Fruit fly (Drosophila melanogaster) whole organism, embryonic: Measurements from ENCODE around the gene CG5902.

Experiments used
- Atf-2 ChIP-seq: fragments of 200-800 bp; sonication (Bioruptor generic); optimal IDR thresholded peaks from 2 replicates; lab custom pipeline; 2016; ENCODE audit warnings: missing biosample characterization, missing genetic modification characterization
- B-H1 ChIP-seq: fragments of 200-800 bp; sonication (Bioruptor generic); IDR thresholded peaks from 3 replicates; pipeline ENCODE4 v1.3.6; 2022; ENCODE audit warnings: missing biosample characterization, missing genetic modification characterization
- CG10147 ChIP-seq: fragments of 200-800 bp; sonication (Bioruptor generic); optimal IDR thresholded peaks from 2 replicates; lab custom pipeline; 2019; ENCODE audit warnings: missing biosample characterization, mild to moderate bottlenecking, missing genetic modification characterization, moderate library complexity
- CG11093 ChIP-seq: fragments of 200-800 bp; sonication (Bioruptor generic); IDR thresholded peaks from 3 replicates; pipeline ENCODE4 v1.3.6; 2022; ENCODE audit warnings: missing biosample characterization, missing genetic modification characterization
- CG12071 ChIP-seq: fragments of 200-800 bp; sonication (Bioruptor generic); optimal IDR thresholded peaks from 3 replicates; lab custom pipeline; 2018; ENCODE audit warnings: missing biosample characterization, mild to moderate bottlenecking, missing genetic modification characterization
- CG14441 ChIP-seq: fragments of 200-800 bp; sonication (Bioruptor generic); IDR thresholded peaks from 2 replicates; pipeline ENCODE4 v1.3.6; 2022; ENCODE audit warnings: missing biosample characterization, missing genetic modification characterization
- CG14860 ChIP-seq: fragments of 200-800 bp; sonication (Bioruptor generic); IDR thresholded peaks from 3 replicates; pipeline ENCODE4 v1.3.6; 2022; ENCODE audit warnings: missing biosample characterization, missing genetic modification characterization; ENCODE audit not compliant: partially characterized antibody
- CG1529 ChIP-seq: fragments of 200-800 bp; sonication (Bioruptor generic); optimal IDR thresholded peaks from 3 replicates; lab custom pipeline; 2018; ENCODE audit warnings: missing biosample characterization, missing genetic modification characterization
- CG15479 ChIP-seq: fragments of 200-800 bp; sonication (Bioruptor generic); optimal IDR thresholded peaks from 3 replicates; lab custom pipeline; 2019; ENCODE audit warnings: missing biosample characterization, mild to moderate bottlenecking, missing genetic modification characterization, moderate library complexity
- CG17186 ChIP-seq: fragments of 200-800 bp; sonication (Bioruptor generic); optimal IDR thresholded peaks from 3 replicates; lab custom pipeline; 2017; ENCODE audit warnings: missing biosample characterization, missing genetic modification reagents, missing genetic modification characterization
- CG17328 ChIP-seq: fragments of 200-800 bp; sonication (Bioruptor generic); IDR thresholded peaks from 2 replicates; pipeline ENCODE4 v1.3.6; 2022; ENCODE audit warnings: missing biosample characterization, missing genetic modification characterization
- CG17385 ChIP-seq: fragments of 200-800 bp; sonication (Bioruptor generic); optimal IDR thresholded peaks from 3 replicates; lab custom pipeline; 2018; ENCODE audit warnings: missing biosample characterization, mild to moderate bottlenecking, missing genetic modification characterization
- CG2199 ChIP-seq: fragments of 200-800 bp; sonication (Bioruptor generic); IDR thresholded peaks from 3 replicates; pipeline ENCODE4 v1.3.6; 2022; ENCODE audit warnings: missing biosample characterization, missing genetic modification characterization
- CG30431 ChIP-seq: fragments of 200-800 bp; sonication (Bioruptor generic); optimal IDR thresholded peaks from 2 replicates; lab custom pipeline; 2017; ENCODE audit warnings: missing biosample characterization, missing genetic modification characterization
- CG31365 ChIP-seq: fragments of 200-800 bp; sonication (Bioruptor generic); optimal IDR thresholded peaks from 2 replicates; lab custom pipeline; 2018; ENCODE audit warnings: missing biosample characterization, mild to moderate bottlenecking, missing genetic modification characterization
- CG31388 ChIP-seq: fragments of 200-800 bp; sonication (Bioruptor generic); optimal IDR thresholded peaks from 2 replicates; lab custom pipeline; 2016; ENCODE audit warnings: missing biosample characterization, missing genetic modification characterization
- CG34422 ChIP-seq: fragments of 200-800 bp; sonication (Bioruptor generic); IDR thresholded peaks from 3 replicates; pipeline ENCODE4 v1.3.6; 2022; ENCODE audit warnings: missing biosample characterization, missing genetic modification characterization
- CG4360 ChIP-seq: fragments of 200-800 bp; sonication (Bioruptor generic); IDR thresholded peaks from 2 replicates; pipeline ENCODE4 v1.3.6; 2022; ENCODE audit warnings: missing biosample characterization, missing genetic modification characterization
- CG7963 ChIP-seq: fragments of 200-800 bp; sonication (Bioruptor generic); IDR thresholded peaks from 3 replicates; pipeline ENCODE4 v1.3.6; 2022; ENCODE audit warnings: missing biosample characterization, missing genetic modification characterization; ENCODE audit not compliant: partially characterized antibody
- CG8388 ChIP-seq: fragments of 200-800 bp; sonication (Bioruptor generic); optimal IDR thresholded peaks from 2 replicates; lab custom pipeline; 2019; ENCODE audit warnings: missing biosample characterization, mild to moderate bottlenecking, missing genetic modification characterization, moderate library complexity
- CG8944 ChIP-seq: fragments of 200-800 bp; sonication (Bioruptor generic); optimal IDR thresholded peaks from 3 replicates; lab custom pipeline; 2016; ENCODE audit warnings: missing biosample characterization, missing genetic modification characterization
- Camta ChIP-seq: fragments of 200-800 bp; sonication (Bioruptor generic); optimal IDR thresholded peaks from 2 replicates; lab custom pipeline; 2016; ENCODE audit warnings: missing biosample characterization, missing genetic modification characterization
- CoRest ChIP-seq: fragments of 200-800 bp; sonication (Bioruptor generic); optimal IDR thresholded peaks from 3 replicates; lab custom pipeline; 2018; ENCODE audit warnings: missing biosample characterization, mild to moderate bottlenecking, missing genetic modification characterization, moderate library complexity
- Doc2 ChIP-seq: fragments of 200-800 bp; sonication (Bioruptor generic); IDR thresholded peaks from 2 replicates; pipeline ENCODE4 v1.3.6; 2022; ENCODE audit warnings: missing biosample characterization, missing genetic modification characterization
- Ets65A ChIP-seq: fragments of 200-800 bp; sonication (Bioruptor generic); peaks from one replicate; lab custom pipeline; 2016; ENCODE audit warnings: missing biosample characterization, missing genetic modification characterization
- Ets97D ChIP-seq: fragments of 200-800 bp; sonication (Bioruptor generic); optimal IDR thresholded peaks from 3 replicates; lab custom pipeline; 2016; ENCODE audit warnings: missing biosample characterization, missing genetic modification characterization
- Gsc ChIP-seq: fragments of 200-800 bp; sonication (Bioruptor generic); IDR thresholded peaks from 2 replicates; pipeline ENCODE4 v1.3.6; 2022; ENCODE audit warnings: missing biosample characterization, missing genetic modification characterization
- H2.0 ChIP-seq: fragments of 200-800 bp; sonication (Bioruptor generic); IDR thresholded peaks from 2 replicates; pipeline ENCODE4 v1.3.6; 2022; ENCODE audit warnings: missing biosample characterization, missing genetic modification characterization
- HLH4C ChIP-seq: fragments of 200-800 bp; sonication (Bioruptor generic); IDR thresholded peaks from 3 replicates; pipeline ENCODE4 v1.3.6; 2022; ENCODE audit warnings: missing biosample characterization, missing genetic modification characterization; ENCODE audit not compliant: partially characterized antibody
- Hmx ChIP-seq: fragments of 200-800 bp; sonication (Bioruptor generic); optimal IDR thresholded peaks from 2 replicates; lab custom pipeline; 2016; ENCODE audit warnings: missing biosample characterization, missing genetic modification characterization
- Med ChIP-seq: fragments of 200-800 bp; sonication (Bioruptor generic); peaks from one replicate; lab custom pipeline; 2016; ENCODE audit warnings: missing biosample characterization, missing genetic modification characterization, mild to moderate bottlenecking, inconsistent platforms, moderate library complexity
- NK7.1 ChIP-seq: fragments of 200-800 bp; sonication (Bioruptor generic); optimal IDR thresholded peaks from 3 replicates; lab custom pipeline; 2016; ENCODE audit warnings: missing biosample characterization, missing genetic modification characterization
- Oaz ChIP-seq: fragments of 200-800 bp; sonication (Bioruptor generic); IDR thresholded peaks from 2 replicates; pipeline ENCODE4 v1.3.6; 2022; ENCODE audit warnings: missing biosample characterization, missing genetic modification characterization
- Spps ChIP-seq: fragments of 200-800 bp; sonication (Bioruptor generic); optimal IDR thresholded peaks from 2 replicates; lab custom pipeline; 2018; ENCODE audit warnings: missing biosample characterization, mild to moderate bottlenecking, missing genetic modification characterization
- ap ChIP-seq: fragments of 200-800 bp; sonication (Bioruptor generic); IDR thresholded peaks from 2 replicates; pipeline ENCODE4 v1.3.6; 2022; ENCODE audit warnings: missing biosample characterization, missing genetic modification characterization
- ci ChIP-seq: fragments of 200-800 bp; sonication (Bioruptor generic); IDR thresholded peaks from 3 replicates; pipeline ENCODE4 v1.3.6; 2022; ENCODE audit warnings: missing biosample characterization, missing genetic modification characterization
- emc ChIP-seq: fragments of 200-800 bp; sonication (Bioruptor generic); optimal IDR thresholded peaks from 2 replicates; lab custom pipeline; 2016; ENCODE audit warnings: missing biosample characterization, missing genetic modification characterization
- en ChIP-seq: fragments of 200-800 bp; sonication (Bioruptor generic); optimal IDR thresholded peaks from 2 replicates; lab custom pipeline; 2016; ENCODE audit warnings: missing biosample characterization, missing genetic modification characterization
- knrl ChIP-seq: fragments of 200-800 bp; sonication (Bioruptor generic); IDR thresholded peaks from 3 replicates; pipeline ENCODE4 v1.3.6; 2022; ENCODE audit warnings: missing biosample characterization, missing genetic modification characterization; ENCODE audit not compliant: partially characterized antibody
- maf-S ChIP-seq: fragments of 200-800 bp; sonication (Bioruptor generic); optimal IDR thresholded peaks from 2 replicates; lab custom pipeline; 2016; ENCODE audit warnings: missing biosample characterization, missing genetic modification characterization
- mld ChIP-seq: fragments of 200-800 bp; sonication (Bioruptor generic); IDR thresholded peaks from 3 replicates; pipeline ENCODE4 v1.3.6; 2022; ENCODE audit warnings: missing biosample characterization, missing genetic modification characterization; ENCODE audit not compliant: partially characterized antibody
- odd ChIP-seq: fragments of 200-800 bp; sonication (Bioruptor generic); optimal IDR thresholded peaks from 2 replicates; lab custom pipeline; 2017; ENCODE audit warnings: missing biosample characterization, mild to moderate bottlenecking, missing genetic modification characterization
- onecut ChIP-seq: fragments of 200-800 bp; sonication (Bioruptor generic); IDR thresholded peaks from 2 replicates; pipeline ENCODE4 v1.3.6; 2022; ENCODE audit warnings: missing biosample characterization, missing genetic modification characterization
- otp ChIP-seq: fragments of 200-800 bp; sonication (Bioruptor generic); IDR thresholded peaks from 3 replicates; pipeline ENCODE4, ENCODE4 v1.3.6; 2022; ENCODE audit warnings: missing biosample characterization, missing genetic modification characterization
- schlank ChIP-seq: fragments of 200-800 bp; sonication (Bioruptor generic); optimal IDR thresholded peaks from 2 replicates; lab custom pipeline; 2018; ENCODE audit warnings: missing biosample characterization, mild to moderate bottlenecking, missing genetic modification characterization
- sisA ChIP-seq: fragments of 200-800 bp; sonication (Bioruptor generic); IDR thresholded peaks from 2 replicates; pipeline ENCODE4 v1.3.6; 2022; ENCODE audit warnings: missing biosample characterization, missing genetic modification characterization
- sqz ChIP-seq: fragments of 200-800 bp; sonication (Bioruptor generic); optimal IDR thresholded peaks from 3 replicates; lab custom pipeline; 2018; ENCODE audit warnings: missing biosample characterization, mild to moderate bottlenecking, missing genetic modification characterization
- tap ChIP-seq: fragments of 200-800 bp; optimal IDR thresholded peaks from 3 replicates; lab custom pipeline; 2019; ENCODE audit warnings: missing biosample characterization, mild to moderate bottlenecking, missing genetic modification characterization, moderate library complexity
- unc-4 ChIP-seq: fragments of 200-800 bp; sonication (Bioruptor generic); IDR thresholded peaks from 2 replicates; pipeline ENCODE4 v1.3.6; 2022; ENCODE audit warnings: missing biosample characterization, missing genetic modification characterization; ENCODE audit not compliant: partially characterized antibody
- zen ChIP-seq: fragments of 200-800 bp; sonication (Bioruptor generic); optimal IDR thresholded peaks from 3 replicates; lab custom pipeline; 2018; ENCODE audit warnings: missing biosample characterization, mild to moderate bottlenecking, missing genetic modification characterization, moderate library complexity

The CG5902 gene

dm6 chr3R:23941643-23942424 lies 44.6 kb upstream of the CG5902 start (continued):
- TF ChIP-seq unc-4 (GFP tag; lab: Robert Waterston, UW) (no peak), CG15479 (GFP tag; lab: Kevin White, UChicago) (no peak), CG17385 (GFP tag; lab: Kevin White, UChicago) (peak; percentile 49), B-H1 (GFP tag; lab: Robert Waterston, UW) (no peak), CG10147 (GFP tag; lab: Kevin White, UChicago) (no peak), CG30431 (GFP tag; lab: Kevin White, UChicago) (no peak), CG1529 (GFP tag; lab: Kevin White, UChicago) (no peak), CG7963 (no peak), CG17186 (GFP tag; lab: Kevin White, UChicago) (no peak), maf-S (GFP tag; lab: Kevin White, UChicago) (no peak), CG34422 (GFP tag; lab: Robert Waterston, UW) (peak; percentile 27; the same call in 1 of the 3 replicates), knrl (no peak), CG8944 (GFP tag; lab: Kevin White, UChicago) (peak; percentile 4), en (no peak), ci (GFP tag; lab: Robert Waterston, UW) (peak; percentile 69; the same call in 2 of the 3 replicates), emc (GFP tag; lab: Kevin White, UChicago) (no peak), CoRest (tag; lab: Kevin White, UChicago) (peak; percentile 31), CG17328 (GFP tag; lab: Robert Waterston, UW) (peak; percentile 46; the same call in 1 of the 2 replicates), Ets65A (GFP tag; lab: Kevin White, UChicago) (no peak), Hmx (peak; percentile 36), odd (GFP tag; lab: Kevin White, UChicago) (no peak), CG12071 (no peak), Med (GFP tag; lab: Kevin White, UChicago) (peak; percentile 85), CG14860 (GFP tag; lab: Robert Waterston, UW) (no peak), Spps (tag; lab: Kevin White, UChicago) (no peak), HLH4C (no peak), CG11093 (GFP tag; lab: Robert Waterston, UW) (no peak), Oaz (0 out of 2 replicates have a peak, but pooled peaks have one; percentile 43), schlank (tag; lab: Kevin White, UChicago) (no peak), CG2199 (GFP tag; lab: Robert Waterston, UW) (0 out of 3 replicates have a peak, but pooled peaks have one; percentile 55), CG14441 (GFP tag; lab: Robert Waterston, UW) (peak; percentile 60; the same call in 1 of the 2 replicates), Atf-2 (GFP tag; lab: Kevin White, UChicago) (no peak), CG31365 (tag; lab: Kevin White, UChicago) (no peak), CG4360 (GFP tag; lab: Robert Waterston, UW) (no peak), Camta (GFP tag; lab: Kevin White, UChicago) (no peak), sqz (peak; percentile 44), onecut (peak; percentile 90), Gsc (no peak), Ets97D (GFP tag; lab: Kevin White, UChicago) (no peak), zen (tag; lab: Kevin White, UChicago) (no peak), CG8388 (GFP tag; lab: Kevin White, UChicago) (peak; percentile 24), mld (GFP tag; lab: Robert Waterston, UW) (no peak), CG31388 (GFP tag; lab: Kevin White, UChicago) (no peak), sisA (GFP tag; lab: Robert Waterston, UW) (no peak), NK7.1 (GFP tag; lab: Kevin White, UChicago) (peak; percentile 2), tap (no peak), Doc2 (no peak), otp (GFP tag; lab: Robert Waterston, UW) (0 out of 3 replicates have a peak, but pooled peaks have one; percentile 53), ap (0 out of 2 replicates have a peak, but pooled peaks have one; percentile 6), H2.0 (GFP tag; lab: Robert Waterston, UW) (0 out of 2 replicates have a peak, but pooled peaks have one; percentile 9)
